2 worm cellular contexts compared by ENCODE assay signal in the genomic region with DNA sequence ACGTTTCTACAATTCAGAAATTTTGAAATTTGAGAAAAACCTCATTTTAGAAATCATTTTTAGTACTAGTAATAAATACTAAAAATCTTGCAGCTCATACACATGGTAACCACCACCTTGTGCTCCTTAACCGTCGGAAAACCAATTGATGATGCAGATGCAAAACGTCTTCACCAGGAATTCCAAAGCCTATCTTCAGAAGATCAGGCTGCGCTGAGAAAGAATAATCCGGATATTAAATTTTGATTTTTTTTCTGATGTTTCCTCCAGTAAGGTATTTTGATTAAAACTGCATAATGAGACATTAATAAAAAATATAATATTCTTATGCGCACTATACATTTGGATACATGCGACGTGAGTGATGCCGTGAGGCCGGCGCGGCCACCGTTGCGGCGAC.
A peak's percentile ranks its signal among the peaks of the same experiment; 100 is the strongest.
TF ChIP-seq lines count a peak whose summit lies in the region.

No protein-coding gene starts in this region.

TF ChIP-seq in whole organism, L4 larva, 104 proteins besides CTCF, POLR2A, EP300 and RAD21:
- TF ChIP-seq T26A8.4 (GFP tag; IDR thresholded peaks at IDR 0.05; lab: Robert Waterston, UW) (no peak), aha-1 (tag; lab: Kevin White, UChicago) (peak; percentile 51)

TF ChIP-seq in whole organism, young adult, 124 proteins besides CTCF, POLR2A, EP300 and RAD21:
- TF ChIP-seq xnd-1 (tag; optimal IDR thresholded peaks at IDR 0.05; lab: Kevin White, UChicago) (no peak), hmg-1.2 (GFP tag; IDR thresholded peaks at IDR 0.05; lab: Robert Waterston, UW) (0 out of 2 replicates have a peak, but pooled peaks have one; percentile 19), bed-1 (GFP tag; IDR thresholded peaks at IDR 0.05; lab: Robert Waterston, UW) (no peak)
